Worm (Caenorhabditis elegans) whole organism, midembryonic: Measurements from ENCODE around the gene F57B9.1.

ENCODE experiments used
- T22C8.4 ChIP-seq: fragments of 200-800 bp; sonication (Bioruptor generic); IDR thresholded peaks from 2 replicates; pipeline ENCODE4 v1.3.6; 2022; ENCODE audit warnings: missing genetic modification characterization, missing compliant biosample characterization
- cog-1 ChIP-seq: sonication (generic microtip); optimal IDR thresholded peaks from 2 replicates; lab custom pipeline; 2016; ENCODE audit warnings: missing genetic modification characterization, missing compliant biosample characterization
- flt-1 ChIP-seq: fragments of 200-800 bp; sonication (Bioruptor generic); IDR thresholded peaks from 2 replicates; pipeline ENCODE4 v1.3.6; 2022; ENCODE audit warnings: missing genetic modification characterization, missing compliant biosample characterization
- klf-2 ChIP-seq: fragments of 200-800 bp; sonication (Bioruptor generic); conservative IDR thresholded peaks from 2 replicates; pipeline ENCODE4 v1.3.6; 2022; ENCODE audit warnings: missing genetic modification reagents, missing genetic modification characterization, missing compliant biosample characterization
- med-1 ChIP-seq: sonication (generic microtip); optimal IDR thresholded peaks from 2 replicates; lab custom pipeline; 2017; ENCODE audit warnings: missing genetic modification characterization, mild to moderate bottlenecking, missing compliant biosample characterization, antibody characterized with exemption, missing genetic modification reagents; ENCODE audit not compliant: insufficient read depth
- ref-1 ChIP-seq: fragments of 200-800 bp; sonication (Bioruptor generic); conservative IDR thresholded peaks from 2 replicates; pipeline ENCODE4 v1.3.6; 2022; ENCODE audit warnings: missing genetic modification reagents, missing genetic modification characterization, missing compliant biosample characterization
- tab-1 ChIP-seq: fragments of 200-800 bp; sonication (Bioruptor generic); IDR thresholded peaks from 2 replicates; pipeline ENCODE4 v1.3.6; 2022; ENCODE audit warnings: missing genetic modification characterization, missing compliant biosample characterization
- ztf-23 ChIP-seq: fragments of 200-800 bp; sonication (Bioruptor generic); IDR thresholded peaks from 2 replicates; pipeline ENCODE4 v1.3.6; 2022; ENCODE audit warnings: missing genetic modification reagents, missing genetic modification characterization, missing compliant biosample characterization
- ztf-29 ChIP-seq: fragments of 200-800 bp; sonication (Bioruptor generic); IDR thresholded peaks from 2 replicates; pipeline ENCODE4 v1.3.6; 2022; ENCODE audit warnings: missing genetic modification reagents, missing genetic modification characterization, missing compliant biosample characterization

The F57B9.1 gene

DNA sequence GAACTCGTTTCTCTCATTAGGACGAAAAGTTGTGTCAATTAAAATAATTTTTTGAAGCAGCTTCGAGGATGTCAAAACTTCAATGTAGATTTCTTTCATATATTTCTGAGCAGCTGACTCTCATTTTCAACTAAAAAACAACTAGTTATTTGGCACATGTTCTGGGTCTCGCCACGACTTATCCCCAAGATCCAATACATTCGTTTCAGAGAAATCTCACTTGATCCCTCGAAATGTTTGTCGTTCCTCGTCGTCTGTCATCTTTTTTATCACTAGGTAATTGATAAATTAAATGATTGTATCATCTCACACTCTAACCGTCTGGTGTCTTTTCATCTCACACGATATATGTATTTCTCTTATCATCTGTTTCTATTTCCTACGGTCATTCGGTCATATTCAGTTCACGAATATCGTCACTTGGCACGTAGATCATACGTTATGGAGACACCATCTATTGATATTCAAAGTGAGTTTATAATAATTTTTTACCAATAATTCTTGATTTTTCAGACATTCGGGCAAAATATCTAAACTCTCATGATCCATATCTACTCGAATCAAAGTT is at the start of gene F57B9.1, which contains the start of gene rpn-6.1:
Gene F57B9.1, plus strand, starts transcription at position 154 of the 568 bp plus-strand sequence.
Gene rpn-6.1, minus strand, starts transcription at position 65 of the 568 bp plus-strand sequence.
- TF ChIP-seq ztf-29 (GFP tag; lab: Robert Waterston, UW) (no peak), med-1 (GFP tag; lab: Kevin White, UChicago) (no peak), ref-1 (no peak), klf-2 (no peak), flt-1 (GFP tag; lab: Robert Waterston, UW) (no peak), ztf-23 (GFP tag; lab: Robert Waterston, UW) (no peak), cog-1 (tag; lab: Kevin White, UChicago) (no peak), T22C8.4 (GFP tag; lab: Robert Waterston, UW) (no peak), tab-1 (GFP tag; lab: Robert Waterston, UW) (no peak)

DNA sequence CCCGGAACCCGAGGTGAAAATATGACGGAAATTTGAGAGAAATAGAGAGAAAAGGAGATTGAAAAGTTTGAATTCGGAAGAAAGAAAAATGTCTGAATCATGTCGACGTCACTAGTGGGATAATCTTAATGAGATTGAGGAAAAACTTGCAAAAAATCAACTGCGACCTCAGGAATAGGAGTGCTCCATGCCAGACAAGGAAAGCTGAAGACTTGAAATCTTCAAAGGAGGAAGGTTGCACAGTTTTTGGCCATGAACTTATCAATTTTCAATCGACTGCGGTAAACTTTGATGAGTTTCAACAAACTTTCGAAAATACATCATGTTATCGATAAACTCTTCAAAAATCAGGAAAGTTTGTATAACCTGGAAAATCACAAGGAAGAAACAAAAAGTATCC is 49.5 kb upstream of the F57B9.1 start, which contains the start of gene pdf-1:
Gene pdf-1, minus strand, starts transcription at position 101 of the 400 bp plus-strand sequence.
- TF ChIP-seq T22C8.4 (GFP tag; lab: Robert Waterston, UW), result no peak
- no peak for TF ChIP-seq ztf-29 (GFP tag; lab: Robert Waterston, UW)
- TF ChIP-seq tab-1 (GFP tag; lab: Robert Waterston, UW), result no peak
- no peak for TF ChIP-seq cog-1 (tag; lab: Kevin White, UChicago)
- no peak for TF ChIP-seq ztf-23 (GFP tag; lab: Robert Waterston, UW)
- TF ChIP-seq klf-2, result no peak
- TF ChIP-seq flt-1 (GFP tag; lab: Robert Waterston, UW), result no peak
- no peak for TF ChIP-seq med-1 (GFP tag; lab: Kevin White, UChicago)
- TF ChIP-seq ref-1, result no peak

DNA sequence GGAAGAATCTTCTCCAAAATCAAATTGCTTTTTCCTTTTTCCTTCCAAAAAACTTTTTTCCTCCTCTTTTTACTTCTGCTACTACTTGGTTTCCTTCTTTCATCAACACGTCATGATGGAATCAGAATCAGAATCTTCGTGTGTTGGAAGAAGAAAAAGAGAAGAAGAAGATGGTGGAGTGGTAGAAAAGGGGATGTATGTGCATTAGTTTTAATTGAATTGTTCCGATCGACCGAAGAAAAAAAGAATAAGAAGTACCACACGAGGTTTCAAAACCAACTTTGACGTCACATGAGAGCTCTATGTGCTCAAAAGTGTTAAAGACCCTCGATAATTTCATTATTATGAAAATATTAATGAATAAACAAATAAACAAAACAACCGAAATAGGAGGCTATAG is 47.0 kb upstream of the F57B9.1 start:
- TF ChIP-seq ztf-29 (GFP tag; lab: Robert Waterston, UW) (no peak), med-1 (GFP tag; lab: Kevin White, UChicago) (no peak), ztf-23 (GFP tag; lab: Robert Waterston, UW) (no peak), cog-1 (tag; lab: Kevin White, UChicago) (no peak), klf-2 (no peak), T22C8.4 (GFP tag; lab: Robert Waterston, UW) (no peak), ref-1 (no peak), flt-1 (GFP tag; lab: Robert Waterston, UW) (no peak), tab-1 (GFP tag; lab: Robert Waterston, UW) (no peak)

DNA sequence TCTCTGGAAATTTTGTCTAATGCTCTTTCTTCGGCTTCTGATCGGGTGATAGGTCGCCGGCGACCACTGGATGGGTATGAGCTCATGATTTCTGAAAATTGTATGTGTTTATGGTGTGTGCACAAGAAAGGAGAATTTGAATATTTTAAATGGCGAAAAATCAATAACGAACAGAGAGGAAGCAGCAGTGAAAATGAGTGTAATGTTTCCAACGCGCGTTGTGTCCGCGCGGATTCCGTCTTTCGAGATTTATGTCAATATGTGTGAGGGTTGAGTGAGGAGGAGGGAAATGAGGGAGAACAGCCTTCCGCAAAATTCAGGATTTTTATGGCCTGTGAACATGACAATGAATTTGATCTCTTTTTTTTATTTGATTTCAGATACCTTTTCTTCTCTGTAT is 33.2 kb upstream of the F57B9.1 start, which contains the start of gene flap-1:
Gene flap-1, minus strand, starts transcription at position 101 of the 400 bp plus-strand sequence.
- TF ChIP-seq ref-1 (no peak), T22C8.4 (GFP tag; lab: Robert Waterston, UW) (peak; percentile 25; the same call in 1 of the 2 replicates)

DNA sequence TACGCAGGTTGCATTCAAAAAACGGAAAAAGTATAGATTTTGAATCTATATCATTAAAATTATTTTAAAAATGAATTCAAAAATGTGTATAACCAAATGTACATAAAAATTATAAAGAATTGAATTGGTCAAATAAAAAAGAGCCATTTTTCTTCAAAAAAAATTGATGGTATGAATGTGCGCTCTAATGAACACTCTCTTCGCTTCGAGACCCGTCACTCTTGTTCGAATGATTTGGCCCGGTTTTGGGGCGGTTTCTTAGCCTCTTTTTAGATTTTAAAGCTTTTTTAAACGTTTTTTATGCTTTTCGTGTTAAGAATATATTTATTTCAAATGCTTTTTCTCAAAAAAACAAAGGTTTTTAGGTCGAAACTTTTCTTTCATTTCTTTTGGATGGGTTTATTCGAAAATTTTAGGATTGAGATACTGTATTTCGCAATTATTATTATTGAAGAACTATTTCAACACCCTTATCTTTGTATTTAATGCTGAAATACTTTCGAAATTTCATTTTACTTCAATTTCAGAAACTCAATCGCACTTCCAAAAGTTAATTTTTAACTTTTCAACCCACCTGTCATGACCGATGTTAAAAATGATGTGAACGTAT is 32.2 kb upstream of the F57B9.1 start, which contains the start of gene inf-1:
Gene inf-1, plus strand, starts transcription at position 577 of the 610 bp plus-strand sequence.
- TF ChIP-seq med-1 (GFP tag; lab: Kevin White, UChicago) (no peak), ztf-29 (GFP tag; lab: Robert Waterston, UW) (no peak), tab-1 (GFP tag; lab: Robert Waterston, UW) (no peak), ref-1 (no peak), cog-1 (tag; lab: Kevin White, UChicago) (no peak), klf-2 (no peak), flt-1 (GFP tag; lab: Robert Waterston, UW) (no peak), T22C8.4 (GFP tag; lab: Robert Waterston, UW) (no peak), ztf-23 (GFP tag; lab: Robert Waterston, UW) (no peak)

DNA sequence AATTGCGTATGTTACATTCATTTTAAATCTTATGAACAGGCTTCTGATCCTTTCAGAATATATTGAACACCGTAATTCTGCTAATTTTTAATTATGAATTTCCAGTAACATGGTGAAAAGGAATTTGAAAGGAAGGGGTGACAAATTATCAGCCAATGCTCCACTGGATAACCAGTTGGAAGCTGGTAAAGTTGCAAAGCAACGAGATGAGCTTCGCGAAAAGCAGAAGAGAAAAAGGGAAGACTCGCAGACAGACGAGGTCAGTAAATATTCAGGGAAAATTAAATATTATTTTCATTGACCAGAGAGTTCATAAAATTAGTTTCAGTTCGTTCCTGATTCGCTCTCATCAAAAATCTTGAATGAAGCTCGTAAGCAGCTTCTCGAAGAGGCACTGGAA is 30.0 kb upstream of the F57B9.1 start, which contains the start of gene byn-1:
Gene byn-1, plus strand, starts transcription at position 106 of the 400 bp plus-strand sequence.
- TF ChIP-seq flt-1 (GFP tag; lab: Robert Waterston, UW) (no peak), ztf-29 (GFP tag; lab: Robert Waterston, UW) (no peak), ztf-23 (GFP tag; lab: Robert Waterston, UW) (no peak), ref-1 (no peak), klf-2 (no peak), T22C8.4 (GFP tag; lab: Robert Waterston, UW) (no peak), med-1 (GFP tag; lab: Kevin White, UChicago) (no peak), tab-1 (GFP tag; lab: Robert Waterston, UW) (no peak), cog-1 (tag; lab: Kevin White, UChicago) (no peak)

DNA sequence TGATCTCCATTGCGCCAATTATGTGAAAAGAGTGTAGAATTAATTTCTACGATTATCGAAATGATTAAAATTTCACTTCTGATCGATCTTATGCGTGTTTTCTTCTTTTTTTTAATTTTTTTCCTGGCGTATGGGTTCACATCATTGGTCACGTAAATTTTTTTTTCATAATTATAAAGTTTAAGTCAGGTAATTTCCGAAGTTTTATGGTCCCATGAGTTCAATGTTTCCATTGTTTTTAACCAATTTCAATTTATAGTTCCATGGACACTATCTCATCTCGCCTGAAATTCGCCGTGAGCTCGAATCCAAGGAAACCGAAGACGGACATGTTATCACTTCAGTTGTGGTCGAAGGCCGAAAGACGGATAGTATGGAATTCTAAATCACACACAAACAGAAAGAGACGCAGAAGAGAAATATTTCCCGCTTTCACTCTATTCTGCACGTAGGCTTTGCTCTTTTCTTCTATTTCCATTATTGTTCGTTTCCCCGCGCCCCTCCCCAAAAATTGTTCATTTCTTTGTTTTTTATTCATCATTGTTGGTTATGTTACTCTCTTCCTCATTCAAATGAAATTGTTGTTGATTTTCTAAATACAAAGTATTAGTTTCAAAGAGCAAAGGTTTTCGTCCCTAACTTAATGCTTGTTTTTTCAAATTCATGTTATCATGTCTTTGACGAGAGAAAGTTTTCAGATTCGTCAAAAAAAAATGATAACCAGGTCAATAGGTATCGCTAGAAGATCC is 26.4 kb upstream of the F57B9.1 start, which contains the start of the genes F57B9.8 and coq-2:
Gene F57B9.8, minus strand, starts transcription at position 51 of the 749 bp plus-strand sequence.
Gene coq-2, plus strand, starts transcription at position 699 of the 749 bp plus-strand sequence.
- TF ChIP-seq klf-2 (no peak), med-1 (GFP tag; lab: Kevin White, UChicago) (no peak), T22C8.4 (GFP tag; lab: Robert Waterston, UW) (no peak), cog-1 (tag; lab: Kevin White, UChicago) (no peak), flt-1 (GFP tag; lab: Robert Waterston, UW) (no peak), ztf-29 (GFP tag; lab: Robert Waterston, UW) (no peak), tab-1 (GFP tag; lab: Robert Waterston, UW) (no peak), ref-1 (no peak), ztf-23 (GFP tag; lab: Robert Waterston, UW) (no peak)

DNA sequence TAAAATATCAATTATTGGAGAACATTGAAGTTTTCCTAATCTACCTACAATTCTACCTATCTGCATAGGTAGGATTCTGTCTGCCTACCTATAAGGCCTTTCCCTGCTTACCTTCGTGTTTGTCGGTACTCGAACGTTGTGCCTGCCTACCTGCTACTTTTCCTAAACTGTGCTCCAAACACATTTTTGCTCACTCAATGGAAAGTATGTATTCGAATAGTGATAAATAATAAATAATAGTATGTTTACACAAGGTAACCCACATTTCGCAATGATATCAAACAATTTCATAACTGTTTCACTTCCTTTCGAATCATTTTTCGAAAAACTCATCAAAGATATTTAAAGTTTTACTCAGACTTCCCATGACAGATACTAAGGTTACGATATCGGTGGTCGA is 22.4 kb upstream of the F57B9.1 start, which contains the start of gene F57B9.3:
Gene F57B9.3, plus strand, starts transcription at position 301 of the 400 bp plus-strand sequence.
- TF ChIP-seq cog-1 (tag; lab: Kevin White, UChicago), result no peak
- no peak for TF ChIP-seq flt-1 (GFP tag; lab: Robert Waterston, UW)
- no peak for TF ChIP-seq med-1 (GFP tag; lab: Kevin White, UChicago)
- TF ChIP-seq ztf-23 (GFP tag; lab: Robert Waterston, UW), result no peak
- TF ChIP-seq T22C8.4 (GFP tag; lab: Robert Waterston, UW), result no peak
- TF ChIP-seq ref-1, result no peak
- no peak for TF ChIP-seq tab-1 (GFP tag; lab: Robert Waterston, UW)
